Worm (Caenorhabditis elegans) whole organism, young adult: ENCODE measurements around the gene odd-1.

Source experiments
- B0035.1 ChIP-seq: sonication (generic microtip); optimal IDR thresholded peaks from 2 replicates; lab custom pipeline; 2016; ENCODE audit warnings: missing genetic modification characterization, mild to moderate bottlenecking, missing compliant biosample characterization, missing genotype, missing genetic modification reagents
- ama-1 ChIP-seq, 3 experiments: fragments of 150-350 bp in 1 of 3; sonication (generic microtip) in 2 of 3; optimal IDR thresholded peaks; 2 replicates each; lab custom pipeline; 2014 to 2018; ENCODE audit warnings: missing biosample characterization in 2 of 3, missing genetic modification characterization in 2 of 3, missing genetic modification reagents in 2 of 3
- hsf-1 ChIP-seq: fragments of 200-800 bp; sonication (Bioruptor generic); IDR thresholded peaks from 2 replicates; pipeline ENCODE4 v1.3.6; 2022; ENCODE audit warnings: missing genetic modification reagents, missing genetic modification characterization, missing compliant biosample characterization
- nhr-80 ChIP-seq: sonication (generic microtip); optimal IDR thresholded peaks from 2 replicates; lab custom pipeline; 2016; ENCODE audit warnings: missing genetic modification characterization, missing compliant biosample characterization
- pha-4 ChIP-seq: fragments of 150-350 bp; sonication (generic microtip); optimal IDR thresholded peaks from 2 replicates; lab custom pipeline; 2014; ENCODE audit warnings: missing biosample characterization, missing genetic modification reagents, missing genetic modification characterization

DNA sequence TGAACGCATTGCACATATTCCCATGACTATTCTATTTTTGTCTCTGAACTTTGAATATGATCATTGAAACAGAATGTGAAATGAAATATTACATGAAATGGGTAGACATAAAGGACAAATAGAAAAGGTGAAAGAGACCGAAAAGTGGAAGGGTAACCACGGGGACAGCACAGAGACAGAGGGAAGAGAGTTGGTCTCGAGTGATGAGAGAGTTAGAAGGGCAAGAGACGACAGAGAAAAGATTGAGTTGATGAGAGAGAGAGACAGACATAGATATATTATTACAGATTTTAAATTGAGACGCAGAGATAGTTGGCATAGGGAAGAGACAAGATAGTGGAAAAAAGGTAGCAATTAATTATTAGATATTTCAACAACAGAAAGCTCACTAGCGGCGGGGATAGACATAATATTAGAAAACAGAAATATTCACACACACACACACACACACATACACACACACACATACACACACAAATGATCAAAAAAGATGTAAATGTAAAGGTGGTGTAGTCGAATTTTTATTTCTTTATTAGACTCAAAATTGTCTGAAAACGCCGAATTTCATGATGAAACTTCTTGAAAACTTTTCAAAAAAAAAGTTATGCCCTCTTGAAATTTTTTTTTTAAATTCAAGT lies 8.6 kb downstream of the odd-1 start:
- TF ChIP-seq B0035.1 (tag; lab: Kevin White, UChicago) (no peak), ama-1 (optimal IDR thresholded peaks at IDR 0.05; lab: Kevin White, UChicago) (no peak), ama-1 (GFP tag; optimal IDR thresholded peaks at IDR 0.05; lab: Kevin White, UChicago) (no peak), nhr-80 (tag; lab: Kevin White, UChicago) (peak; percentile 69), pha-4 (tag; lab: Kevin White, UChicago) (no peak), hsf-1 (no peak)
